Worm (Caenorhabditis elegans): ENCODE results near the gene Y39C12A.9.

ce11 chrIV:12289149-12289548 is 30.1 kb upstream of the Y39C12A.9 start, which contains the start of gene C42C1.9:
- no peak for TF ChIP-seq him-1 (tag; optimal IDR thresholded peaks at IDR 0.05)
- TF ChIP-seq W03F9.2 (tag; optimal IDR thresholded peaks at IDR 0.05), result no peak
